Worm (Caenorhabditis elegans): ENCODE data around the gene cyc-2.2.

DNA sequence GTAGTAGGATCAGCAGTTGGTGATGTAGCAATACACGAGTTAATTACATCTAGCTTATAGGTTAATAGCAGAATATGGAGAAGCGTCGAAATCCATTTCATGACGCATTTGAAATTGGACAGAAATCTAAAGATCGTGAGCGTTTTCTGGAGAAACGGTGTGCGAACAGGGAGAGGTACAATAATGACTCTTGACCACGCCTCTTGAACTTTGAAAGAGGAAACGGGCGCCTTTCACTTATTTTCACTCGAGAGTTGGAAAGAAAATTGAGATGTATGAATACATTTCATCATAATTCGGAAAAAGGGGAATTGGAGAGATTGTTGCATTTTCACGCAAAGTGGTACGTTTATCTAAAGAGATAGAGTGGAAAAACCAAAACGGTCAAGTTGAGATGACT is 17.7 kb upstream of the cyc-2.2 start, which contains the start of gene F56H9.6:
- TF ChIP-seq nhr-232 (tag; optimal IDR thresholded peaks at IDR 0.05) (no peak), odd-2 (tag; optimal IDR thresholded peaks at IDR 0.05) (no peak), eyg-1 (tag; optimal IDR thresholded peaks at IDR 0.05) (no peak), tbx-7 (tag; optimal IDR thresholded peaks at IDR 0.05) (no peak), tbx-2 (tag; optimal IDR thresholded peaks at IDR 0.05) (no peak), npax-4 (tag; optimal IDR thresholded peaks at IDR 0.05) (no peak)
